Worm (Caenorhabditis elegans): ENCODE results near the gene C18B2.3.

The C18B2.3 gene

DNA sequence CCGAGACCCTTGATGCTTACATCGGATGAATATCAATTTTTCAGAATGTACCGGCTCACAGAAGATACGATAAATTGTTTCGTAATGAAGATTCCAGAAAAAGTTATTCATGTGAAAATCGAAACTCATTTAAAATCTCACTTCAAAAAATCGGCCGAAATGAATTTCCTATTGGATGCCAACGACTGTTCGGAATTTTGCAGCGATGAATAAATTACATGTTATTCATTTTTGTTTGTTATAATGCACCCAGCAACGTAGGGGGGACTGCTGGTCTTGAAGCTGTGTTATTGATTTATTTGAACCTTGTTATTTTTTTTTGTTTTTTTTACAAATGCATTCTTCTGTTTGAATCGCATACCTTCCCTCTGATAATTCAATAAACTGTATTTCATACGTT, 34.8 kb upstream of the C18B2.3 start:
- TF ChIP-seq mxl-3 (GFP tag; optimal IDR thresholded peaks at IDR 0.05) (no peak), mdl-1 (tag; optimal IDR thresholded peaks at IDR 0.05) (no peak), zfp-3 (GFP tag; conservative IDR thresholded peaks at IDR 0.05) (peak; percentile 77), ZK546.5 (tag; optimal IDR thresholded peaks at IDR 0.05) (no peak)

DNA sequence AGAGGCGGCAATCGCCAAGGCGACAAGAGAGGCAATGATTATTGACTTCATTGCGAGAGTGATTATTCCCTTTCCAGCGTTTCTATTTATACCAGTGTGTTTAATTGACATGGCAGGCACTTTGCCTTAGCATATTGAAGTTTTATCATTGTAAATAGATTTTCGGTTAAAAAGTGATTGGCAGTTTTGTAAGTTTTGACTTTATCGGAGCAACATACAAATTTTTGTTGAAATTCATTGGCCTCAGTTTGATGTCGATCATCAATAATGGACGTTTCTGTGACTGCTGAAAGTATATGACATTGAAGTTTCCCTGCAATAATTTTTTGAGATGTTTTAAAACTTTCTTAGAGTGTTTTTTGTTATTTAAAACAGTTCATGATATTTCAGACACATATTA, 29.1 kb upstream of the C18B2.3 start, which contains the start of gene vit-3:
TSS of gene vit-3 (minus strand) at position 60 of the 400 bp plus-strand sequence.
- TF ChIP-seq dmd-6 (GFP tag; IDR thresholded peaks at IDR 0.05) (peak; percentile 97), T20F7.1 (GFP tag; optimal IDR thresholded peaks at IDR 0.05) (peak; percentile 0), aha-1 (tag) (no peak), tra-1 (GFP tag; IDR thresholded peaks at IDR 0.05) (peak; percentile 96)

- no peak for TF ChIP-seq tra-1 (GFP tag; IDR thresholded peaks at IDR 0.05)
- TF ChIP-seq Y105C5A.15 (GFP tag; IDR thresholded peaks at IDR 0.05), result no peak
- no peak for TF ChIP-seq snpc-4 (tag; optimal IDR thresholded peaks at IDR 0.05)
- TF ChIP-seq spr-1 (tag; optimal IDR thresholded peaks at IDR 0.05), result no peak
- no peak for TF ChIP-seq ztf-7 (tag; optimal IDR thresholded peaks at IDR 0.05)
These were observed 28.1 kb upstream of the C18B2.3 start, which contains the start of gene T27A10.5 for ce11 chrX:3573482-3573881. T27A10.5 (minus strand) TSS chrX:3573582.

DNA sequence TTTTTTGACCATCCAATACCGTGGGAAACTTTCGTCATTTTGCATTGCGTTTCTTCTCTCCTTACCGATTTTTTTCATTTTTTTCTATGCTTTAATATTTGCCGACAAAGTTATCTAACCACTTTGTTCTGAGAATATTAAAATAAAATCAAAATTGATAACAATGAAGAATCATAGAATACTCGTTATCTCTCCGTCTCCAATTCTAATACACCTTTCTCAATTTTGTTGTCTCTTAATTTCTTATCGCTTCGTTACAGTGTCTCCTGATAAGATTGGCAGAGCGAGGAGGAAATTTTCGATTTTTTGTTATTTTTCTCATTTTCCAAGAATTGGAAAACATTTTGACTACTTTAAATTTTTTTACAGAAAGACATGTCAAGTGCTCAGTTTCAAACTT, 25.4 kb upstream of the C18B2.3 start, which contains the start of gene ckc-1:
TSS of gene ckc-1 (plus strand) at position 368 of the 400 bp plus-strand sequence.
- TF ChIP-seq pqm-1 (tag; optimal IDR thresholded peaks at IDR 0.05), result peak; percentile 98
- peak; percentile 89 for TF ChIP-seq nhr-28 (tag; optimal IDR thresholded peaks at IDR 0.05)
- TF ChIP-seq zfp-2 (tag; optimal IDR thresholded peaks at IDR 0.05), result no peak
- TF ChIP-seq aly-2 (tag; optimal IDR thresholded peaks at IDR 0.05), result no peak
- TF ChIP-seq daf-16 (GFP tag; optimal IDR thresholded peaks at IDR 0.05), result peak in 1 of 2 experiments; percentile 39
- peak; percentile 96 for TF ChIP-seq daf-16 (tag; optimal IDR thresholded peaks at IDR 0.05)
- no peak for TF ChIP-seq snpc-4 (tag; optimal IDR thresholded peaks at IDR 0.05)
- no peak for TF ChIP-seq pha-4 (GFP tag; IDR thresholded peaks at IDR 0.05)
- TF ChIP-seq pha-4 (tag; optimal IDR thresholded peaks at IDR 0.05), result no peak
- TF ChIP-seq ces-1 (GFP tag; optimal IDR thresholded peaks at IDR 0.05), result no peak
- no peak for TF ChIP-seq mes-2 (tag; optimal IDR thresholded peaks at IDR 0.05; ENCODE audit: poor library complexity, severe bottlenecking)
- peak; percentile 85 for TF ChIP-seq php-3 (GFP tag; IDR thresholded peaks at IDR 0.05)
- TF ChIP-seq Y5F2A.4 (GFP tag; optimal IDR thresholded peaks at IDR 0.05), result no peak
- no peak for TF ChIP-seq ceh-44 (GFP tag; IDR thresholded peaks at IDR 0.05)
- TF ChIP-seq sdz-12 (GFP tag; optimal IDR thresholded peaks at IDR 0.05), result no peak
- no peak for TF ChIP-seq F44E2.7 (GFP tag; IDR thresholded peaks at IDR 0.05)
- peak; percentile 22 for TF ChIP-seq hlh-30 (tag; optimal IDR thresholded peaks at IDR 0.05; ENCODE audit: insufficient read depth)
- TF ChIP-seq R02D3.7 (tag; optimal IDR thresholded peaks at IDR 0.05), result no peak
- TF ChIP-seq ZK546.5 (tag; optimal IDR thresholded peaks at IDR 0.05), result no peak
- TF ChIP-seq Y48G9A.11 (GFP tag; IDR thresholded peaks at IDR 0.05), result no peak
- TF ChIP-seq T20F7.1 (GFP tag; optimal IDR thresholded peaks at IDR 0.05), result peak; percentile 39
- TF ChIP-seq ztf-11 (tag; optimal IDR thresholded peaks at IDR 0.05), result no peak
- TF ChIP-seq nhr-6 (tag; optimal IDR thresholded peaks at IDR 0.05), result no peak
- no peak for TF ChIP-seq lir-3 (tag; optimal IDR thresholded peaks at IDR 0.05)
- no peak for TF ChIP-seq attf-4 (tag; optimal IDR thresholded peaks at IDR 0.05)
- TF ChIP-seq hif-1 (tag; optimal IDR thresholded peaks at IDR 0.05), result no peak
- TF ChIP-seq F37D6.2 (tag; optimal IDR thresholded peaks at IDR 0.05), result no peak
- no peak for TF ChIP-seq mxl-3 (GFP tag; optimal IDR thresholded peaks at IDR 0.05)
- no peak for TF ChIP-seq dmd-8 (GFP tag; IDR thresholded peaks at IDR 0.05)
- TF ChIP-seq nhr-237 (tag; optimal IDR thresholded peaks at IDR 0.05), result no peak
- TF ChIP-seq ceh-62 (tag; optimal IDR thresholded peaks at IDR 0.05), result no peak
- peak; percentile 8 for TF ChIP-seq ztf-7 (tag; optimal IDR thresholded peaks at IDR 0.05)
- peak in 1 of 2 experiments; percentile 24 for TF ChIP-seq mdl-1 (tag; optimal IDR thresholded peaks at IDR 0.05)
- TF ChIP-seq Y105C5A.15 (GFP tag; IDR thresholded peaks at IDR 0.05), result no peak
- TF ChIP-seq madf-5 (GFP tag; IDR thresholded peaks at IDR 0.05), result no peak
- TF ChIP-seq rbr-2 (tag; optimal IDR thresholded peaks at IDR 0.05), result no peak
- no peak for TF ChIP-seq zip-11 (GFP tag; IDR thresholded peaks at IDR 0.05)
- no peak for TF ChIP-seq nhr-111 (GFP tag; optimal IDR thresholded peaks at IDR 0.05)
- TF ChIP-seq nhr-48 (tag; optimal IDR thresholded peaks at IDR 0.05), result peak; percentile 47
- TF ChIP-seq lsy-2 (tag; optimal IDR thresholded peaks at IDR 0.05), result no peak
- peak; percentile 87 for TF ChIP-seq dmd-6 (GFP tag; IDR thresholded peaks at IDR 0.05)
- peak; percentile 83 for TF ChIP-seq nhr-77 (tag; optimal IDR thresholded peaks at IDR 0.05)
